Fruit fly (Drosophila melanogaster) whole organism, prepupa: ENCODE measurements around the gene RASSF8.
A peak's percentile ranks its signal among the peaks of the same experiment; 100 is the strongest.

Experiments used
- CG10631 ChIP-seq: fragments of 200-800 bp; sonication (Bioruptor generic); optimal IDR thresholded peaks from 2 replicates; lab custom pipeline; 2016; ENCODE audit warnings: missing biosample characterization, missing genetic modification characterization
- CG10669 ChIP-seq: fragments of 200-800 bp; sonication (Bioruptor generic); optimal IDR thresholded peaks from 3 replicates; lab custom pipeline; 2018; ENCODE audit warnings: missing biosample characterization, mild to moderate bottlenecking, missing genetic modification characterization, moderate library complexity
- CG11294 ChIP-seq: fragments of 200-800 bp; sonication (Bioruptor generic); IDR thresholded peaks from 2 replicates; pipeline ENCODE4 v1.3.6; 2022; ENCODE audit warnings: missing biosample characterization, missing genetic modification characterization
- CG11762 ChIP-seq: fragments of 200-800 bp; sonication (Bioruptor generic); optimal IDR thresholded peaks from 3 replicates; lab custom pipeline; 2016; ENCODE audit warnings: missing biosample characterization, missing genetic modification characterization; ENCODE audit not compliant: insufficient read depth
- CG3032 ChIP-seq: fragments of 200-800 bp; optimal IDR thresholded peaks from 2 replicates; lab custom pipeline; 2019; ENCODE audit warnings: missing biosample characterization, mild to moderate bottlenecking, missing genetic modification characterization, moderate library complexity
- CG6792 ChIP-seq: fragments of 200-800 bp; sonication (Bioruptor generic); optimal IDR thresholded peaks from 3 replicates; lab custom pipeline; 2016; ENCODE audit warnings: missing biosample characterization, missing genetic modification characterization
- CG7368 ChIP-seq: fragments of 200-800 bp; sonication (Bioruptor generic); optimal IDR thresholded peaks from 3 replicates; lab custom pipeline; 2016; ENCODE audit warnings: missing biosample characterization, missing genetic modification characterization
- CG8319 ChIP-seq: fragments of 200-800 bp; sonication (Bioruptor generic); optimal IDR thresholded peaks from 3 replicates; lab custom pipeline; 2016; ENCODE audit warnings: missing biosample characterization, missing genetic modification characterization
- Eip93F ChIP-seq: fragments of 200-800 bp; sonication (Bioruptor generic); optimal IDR thresholded peaks from 2 replicates; lab custom pipeline; 2016; ENCODE audit warnings: missing biosample characterization, mild to moderate bottlenecking, missing genetic modification characterization
- Sox102F ChIP-seq: fragments of 200-800 bp; sonication (Bioruptor generic); optimal IDR thresholded peaks from 2 replicates; lab custom pipeline; 2016; ENCODE audit warnings: missing biosample characterization, mild to moderate bottlenecking, missing genetic modification characterization
- Sox14 ChIP-seq: fragments of 200-800 bp; sonication (Bioruptor generic); optimal IDR thresholded peaks from 3 replicates; lab custom pipeline; 2016; ENCODE audit warnings: missing biosample characterization, missing genetic modification characterization
- Sox15 ChIP-seq: fragments of 200-800 bp; sonication (Bioruptor generic); optimal IDR thresholded peaks from 3 replicates; lab custom pipeline; 2016; ENCODE audit warnings: missing biosample characterization, missing genetic modification characterization

DNA sequence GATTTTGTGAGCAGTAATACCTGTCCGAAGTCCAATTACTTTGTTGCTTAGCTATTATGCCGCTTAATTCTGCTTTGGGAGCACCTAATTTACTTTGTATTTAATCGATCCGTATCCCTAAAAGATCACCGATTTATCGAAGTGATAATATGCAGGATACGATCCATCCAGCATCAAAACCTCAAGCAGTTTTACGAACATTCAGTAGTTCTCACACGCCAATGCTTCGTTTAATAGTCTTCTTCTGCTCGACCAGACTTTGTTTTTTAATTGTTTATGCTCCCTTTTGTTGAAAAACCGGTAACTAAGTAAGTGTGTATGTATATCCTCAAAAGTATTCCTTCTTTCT, 13.4 kb upstream of the RASSF8 start:
- TF ChIP-seq Sox14 (GFP tag; lab: Kevin White, UChicago) (no peak), Eip93F (no peak), CG7368 (GFP tag; lab: Kevin White, UChicago) (no peak), CG11294 (GFP tag; lab: Robert Waterston, UW) (no peak), Sox102F (GFP tag; lab: Kevin White, UChicago) (no peak), CG6792 (no peak), CG11762 (no peak), CG10669 (GFP tag; lab: Kevin White, UChicago) (peak; percentile 24), CG10631 (GFP tag; lab: Kevin White, UChicago) (no peak), CG3032 (tag; lab: Kevin White, UChicago) (no peak), Sox15 (GFP tag; lab: Kevin White, UChicago) (no peak), CG8319 (GFP tag; lab: Kevin White, UChicago) (no peak)
